Fruit fly (Drosophila melanogaster) whole organism, prepupa: Measurements from ENCODE around the gene Alg10.

Experiments used
- CG10631 ChIP-seq: fragments of 200-800 bp; sonication (Bioruptor generic); optimal IDR thresholded peaks from 2 replicates; lab custom pipeline; 2016; ENCODE audit warnings: missing biosample characterization, missing genetic modification characterization
- CG10669 ChIP-seq: fragments of 200-800 bp; sonication (Bioruptor generic); optimal IDR thresholded peaks from 3 replicates; lab custom pipeline; 2018; ENCODE audit warnings: missing biosample characterization, mild to moderate bottlenecking, missing genetic modification characterization, moderate library complexity
- CG11294 ChIP-seq: fragments of 200-800 bp; sonication (Bioruptor generic); IDR thresholded peaks from 2 replicates; pipeline ENCODE4 v1.3.6; 2022; ENCODE audit warnings: missing biosample characterization, missing genetic modification characterization
- CG11762 ChIP-seq: fragments of 200-800 bp; sonication (Bioruptor generic); optimal IDR thresholded peaks from 3 replicates; lab custom pipeline; 2016; ENCODE audit warnings: missing biosample characterization, missing genetic modification characterization; ENCODE audit not compliant: insufficient read depth
- CG11902 ChIP-seq: fragments of 200-800 bp; sonication (Bioruptor generic); optimal IDR thresholded peaks from 3 replicates; lab custom pipeline; 2016; ENCODE audit warnings: missing biosample characterization, missing genetic modification characterization
- CG15336 ChIP-seq: fragments of 200-800 bp; sonication (Bioruptor generic); IDR thresholded peaks from 2 replicates; pipeline ENCODE4 v1.3.6; 2022; ENCODE audit warnings: missing biosample characterization, missing genetic modification characterization
- CG1621 ChIP-seq: fragments of 200-800 bp; sonication (Bioruptor generic); optimal IDR thresholded peaks from 3 replicates; lab custom pipeline; 2018; ENCODE audit warnings: missing biosample characterization, mild to moderate bottlenecking, missing genetic modification characterization
- CG31627 ChIP-seq: fragments of 200-800 bp; sonication (Bioruptor generic); optimal IDR thresholded peaks from 3 replicates; lab custom pipeline; 2016; ENCODE audit warnings: missing biosample characterization, missing genetic modification characterization
- CG34406 ChIP-seq: fragments of 200-800 bp; sonication (Bioruptor generic); optimal IDR thresholded peaks from 3 replicates; lab custom pipeline; 2016; ENCODE audit warnings: missing biosample characterization, missing genetic modification characterization
- CG3919 ChIP-seq: fragments of 200-800 bp; sonication (Bioruptor generic); optimal IDR thresholded peaks from 3 replicates; lab custom pipeline; 2016; ENCODE audit warnings: missing biosample characterization, missing genetic modification characterization
- CG6792 ChIP-seq: fragments of 200-800 bp; sonication (Bioruptor generic); optimal IDR thresholded peaks from 3 replicates; lab custom pipeline; 2016; ENCODE audit warnings: missing biosample characterization, missing genetic modification characterization
- CG6808 ChIP-seq: fragments of 200-800 bp; sonication (Bioruptor generic); optimal IDR thresholded peaks from 3 replicates; lab custom pipeline; 2017; ENCODE audit warnings: missing biosample characterization, missing genetic modification characterization, mild to moderate bottlenecking, moderate library complexity, missing genetic modification reagents
- CG6854 ChIP-seq: fragments of 200-800 bp; sonication (Bioruptor generic); optimal IDR thresholded peaks from 2 replicates; lab custom pipeline; 2017; ENCODE audit warnings: missing biosample characterization, mild to moderate bottlenecking, missing genetic modification characterization
- CG7368 ChIP-seq: fragments of 200-800 bp; sonication (Bioruptor generic); optimal IDR thresholded peaks from 3 replicates; lab custom pipeline; 2016; ENCODE audit warnings: missing biosample characterization, missing genetic modification characterization
- CG8119 ChIP-seq: fragments of 200-800 bp; sonication (Bioruptor generic); IDR thresholded peaks from 3 replicates; pipeline ENCODE4 v1.3.6; 2022; ENCODE audit warnings: missing biosample characterization, missing genetic modification characterization
- CG8632 ChIP-seq: fragments of 200-800 bp; sonication (Bioruptor generic); optimal IDR thresholded peaks from 3 replicates; lab custom pipeline; 2016; ENCODE audit warnings: missing biosample characterization, missing genetic modification characterization
- Eip75B ChIP-seq: fragments of 200-800 bp; sonication (Bioruptor generic); optimal IDR thresholded peaks from 3 replicates; lab custom pipeline; 2016; ENCODE audit warnings: missing biosample characterization, missing genetic modification characterization
- Eip78C ChIP-seq: fragments of 200-800 bp; sonication (Bioruptor generic); peaks from one replicate; lab custom pipeline; 2016; ENCODE audit warnings: missing biosample characterization, missing genetic modification characterization
- Eip93F ChIP-seq: fragments of 200-800 bp; sonication (Bioruptor generic); optimal IDR thresholded peaks from 2 replicates; lab custom pipeline; 2016; ENCODE audit warnings: missing biosample characterization, mild to moderate bottlenecking, missing genetic modification characterization
- Ets21C ChIP-seq: fragments of 200-800 bp; sonication (Bioruptor generic); optimal IDR thresholded peaks from 3 replicates; lab custom pipeline; 2016; ENCODE audit warnings: missing biosample characterization, missing genetic modification characterization
- Ets96B ChIP-seq: fragments of 200-800 bp; optimal IDR thresholded peaks from 2 replicates; lab custom pipeline; 2019; ENCODE audit warnings: missing biosample characterization, mild to moderate bottlenecking, missing genetic modification characterization, moderate library complexity
- Gug ChIP-seq: fragments of 200-800 bp; sonication (Bioruptor generic); IDR thresholded peaks from 2 replicates; pipeline ENCODE4 v1.3.6; 2022; ENCODE audit warnings: missing biosample characterization, missing genetic modification characterization
- Hr38 ChIP-seq: sonication (Bioruptor generic); optimal IDR thresholded peaks from 2 replicates; lab custom pipeline; 2016; ENCODE audit warnings: missing biosample characterization, missing genetic modification characterization
- Hr4 ChIP-seq: fragments of 200-800 bp; sonication (Bioruptor generic); optimal IDR thresholded peaks from 3 replicates; lab custom pipeline; 2016; ENCODE audit warnings: missing biosample characterization, missing genetic modification characterization
- Lpt ChIP-seq: fragments of 200-800 bp; sonication (Bioruptor generic); optimal IDR thresholded peaks from 3 replicates; lab custom pipeline; 2016; ENCODE audit warnings: missing biosample characterization, missing genetic modification characterization
- Met ChIP-seq: fragments of 200-800 bp; sonication (Bioruptor generic); optimal IDR thresholded peaks from 3 replicates; lab custom pipeline; 2016; ENCODE audit warnings: missing biosample characterization, missing genetic modification characterization
- OdsH ChIP-seq: fragments of 200-800 bp; sonication (Bioruptor generic); optimal IDR thresholded peaks from 3 replicates; lab custom pipeline; 2016; ENCODE audit warnings: missing biosample characterization, missing genetic modification characterization
- Smox ChIP-seq: fragments of 200-800 bp; sonication (Bioruptor generic); optimal IDR thresholded peaks from 3 replicates; lab custom pipeline; 2016; ENCODE audit warnings: missing biosample characterization, missing genetic modification characterization
- Sox102F ChIP-seq: fragments of 200-800 bp; sonication (Bioruptor generic); optimal IDR thresholded peaks from 2 replicates; lab custom pipeline; 2016; ENCODE audit warnings: missing biosample characterization, mild to moderate bottlenecking, missing genetic modification characterization
- Sox14 ChIP-seq: fragments of 200-800 bp; sonication (Bioruptor generic); optimal IDR thresholded peaks from 3 replicates; lab custom pipeline; 2016; ENCODE audit warnings: missing biosample characterization, missing genetic modification characterization
- Sox15 ChIP-seq: fragments of 200-800 bp; sonication (Bioruptor generic); optimal IDR thresholded peaks from 3 replicates; lab custom pipeline; 2016; ENCODE audit warnings: missing biosample characterization, missing genetic modification characterization
- achi ChIP-seq: fragments of 200-800 bp; sonication (Bioruptor generic); optimal IDR thresholded peaks from 3 replicates; lab custom pipeline; 2016; ENCODE audit warnings: missing biosample characterization, missing genetic modification characterization
- acj6 ChIP-seq: fragments of 200-800 bp; sonication (Bioruptor generic); optimal IDR thresholded peaks from 3 replicates; lab custom pipeline; 2016; ENCODE audit warnings: missing biosample characterization, missing genetic modification characterization
- cyc ChIP-seq: fragments of 200-800 bp; sonication (Bioruptor generic); optimal IDR thresholded peaks from 3 replicates; lab custom pipeline; 2016; ENCODE audit warnings: missing biosample characterization, missing genetic modification characterization
- dac ChIP-seq: fragments of 200-800 bp; sonication (Bioruptor generic); optimal IDR thresholded peaks from 2 replicates; lab custom pipeline; 2017; ENCODE audit warnings: missing biosample characterization, mild to moderate bottlenecking, missing genetic modification characterization
- dsx ChIP-seq: fragments of 200-800 bp; optimal IDR thresholded peaks from 3 replicates; lab custom pipeline; 2019; ENCODE audit warnings: missing biosample characterization, mild to moderate bottlenecking, missing genetic modification characterization, moderate library complexity; ENCODE audit not compliant: poor library complexity, severe bottlenecking
- esn ChIP-seq: fragments of 200-800 bp; sonication (Bioruptor generic); optimal IDR thresholded peaks from 2 replicates; lab custom pipeline; 2016; ENCODE audit warnings: missing biosample characterization, mild to moderate bottlenecking, missing genetic modification characterization, moderate library complexity
- fd59A ChIP-seq: fragments of 200-800 bp; sonication (Bioruptor generic); optimal IDR thresholded peaks from 2 replicates; lab custom pipeline; 2017; ENCODE audit warnings: missing biosample characterization, mild to moderate bottlenecking, missing genetic modification characterization, missing genetic modification reagents
- fd85E ChIP-seq: fragments of 200-800 bp; sonication (Bioruptor generic); optimal IDR thresholded peaks from 3 replicates; lab custom pipeline; 2016; ENCODE audit warnings: missing biosample characterization, missing genetic modification characterization
- fkh ChIP-seq: fragments of 200-800 bp; sonication (Bioruptor generic); optimal IDR thresholded peaks from 3 replicates; lab custom pipeline; 2017; ENCODE audit warnings: missing biosample characterization, mild to moderate bottlenecking, missing genetic modification characterization, moderate library complexity
- pdm3 ChIP-seq: fragments of 200-800 bp; sonication (Bioruptor generic); optimal IDR thresholded peaks from 3 replicates; lab custom pipeline; 2016; ENCODE audit warnings: missing biosample characterization, missing genetic modification characterization
- salr ChIP-seq, 2 experiments: fragments of 200-800 bp; sonication (Bioruptor generic); optimal IDR thresholded peaks; 3 replicates each; lab custom pipeline; 2016 to 2018; ENCODE audit warnings: missing biosample characterization in 2 of 2, missing genetic modification characterization in 2 of 2, mild to moderate bottlenecking in 1 of 2
- spab ChIP-seq: fragments of 200-800 bp; sonication (Bioruptor generic); optimal IDR thresholded peaks from 2 replicates; lab custom pipeline; 2017; ENCODE audit warnings: missing biosample characterization, mild to moderate bottlenecking, missing genetic modification characterization, missing genetic modification reagents
- svp ChIP-seq: fragments of 200-800 bp; sonication (Bioruptor generic); peaks from one replicate; lab custom pipeline; 2016; ENCODE audit warnings: missing biosample characterization, missing genetic modification characterization
- topi ChIP-seq: fragments of 200-800 bp; sonication (Bioruptor generic); optimal IDR thresholded peaks from 3 replicates; lab custom pipeline; 2016; ENCODE audit warnings: missing biosample characterization, missing genetic modification characterization

Alg10 gene

DNA sequence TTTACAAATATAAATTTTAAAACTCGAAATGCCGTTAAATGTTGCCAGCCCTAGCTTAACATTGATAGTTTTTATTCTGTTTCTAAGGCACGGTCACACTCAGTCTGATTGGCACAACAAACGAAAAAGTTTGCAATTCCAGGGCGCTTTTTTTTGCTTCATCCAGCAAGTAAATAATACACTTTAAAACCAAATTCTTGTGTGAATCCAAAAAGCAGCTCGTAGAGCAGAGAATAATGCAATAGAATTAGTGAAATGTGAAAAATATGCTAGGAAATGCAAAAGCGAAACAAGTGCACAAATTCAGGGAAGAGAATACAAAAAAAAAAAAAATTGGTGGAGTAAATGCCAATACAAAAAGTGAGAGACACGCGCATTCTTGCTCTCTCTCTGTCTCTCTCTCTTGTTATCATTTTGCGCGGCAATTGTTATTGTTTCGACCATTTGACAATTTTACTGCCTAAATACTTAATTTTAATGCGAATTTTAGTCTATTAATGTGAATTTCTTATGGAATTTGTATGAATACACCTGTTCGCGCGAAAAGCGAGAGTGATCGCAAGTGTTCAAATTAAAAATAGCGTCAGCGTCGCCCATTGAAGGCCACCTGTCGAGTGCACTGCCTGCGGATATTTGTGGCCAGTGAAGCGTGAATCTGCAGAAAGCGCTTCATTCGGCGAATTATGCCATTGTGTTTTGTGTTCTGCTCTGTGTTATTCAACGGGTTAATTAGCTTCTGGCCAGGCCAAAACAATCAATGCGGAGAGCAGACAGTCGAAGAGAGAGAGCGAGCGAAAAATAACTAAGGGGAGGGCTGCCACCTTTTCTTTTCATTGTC lies 49.9 kb downstream of the Alg10 start, which contains the start of gene CG42671 (continued):
- TF ChIP-seq pdm3 (GFP tag; lab: Kevin White, UChicago): no peak
- no peak for TF ChIP-seq CG11762 (GFP tag; lab: Kevin White, UChicago)
- TF ChIP-seq topi (GFP tag; lab: Kevin White, UChicago): no peak
- TF ChIP-seq CG15336: no peak
- no peak for TF ChIP-seq CG10669 (GFP tag; lab: Kevin White, UChicago)
- no peak for TF ChIP-seq Hr38 (GFP tag; lab: Kevin White, UChicago)
- TF ChIP-seq acj6 (GFP tag; lab: Kevin White, UChicago): no peak
- TF ChIP-seq CG6792 (GFP tag; lab: Kevin White, UChicago): no peak
- no peak for TF ChIP-seq CG8632
- no peak for TF ChIP-seq CG7368 (GFP tag; lab: Kevin White, UChicago)
- TF ChIP-seq OdsH (GFP tag; lab: Kevin White, UChicago): no peak
- TF ChIP-seq dac: no peak
- TF ChIP-seq Eip75B (GFP tag; lab: Kevin White, UChicago): no peak
- TF ChIP-seq salr (GFP tag; optimal IDR thresholded peaks at IDR 0.05; lab: Kevin White, UChicago): no peak
- TF ChIP-seq dsx: peak; percentile 66
- no peak for TF ChIP-seq Hr4 (GFP tag; lab: Kevin White, UChicago)
- TF ChIP-seq Lpt (GFP tag; lab: Kevin White, UChicago): no peak
- TF ChIP-seq fd85E (GFP tag; lab: Kevin White, UChicago): no peak
- no peak for TF ChIP-seq Sox14 (GFP tag; lab: Kevin White, UChicago)
- TF ChIP-seq spab (GFP tag; lab: Kevin White, UChicago): no peak
- no peak for TF ChIP-seq CG6854 (GFP tag; lab: Kevin White, UChicago)
- no peak for TF ChIP-seq Gug (GFP tag; lab: Robert Waterston, UW)
- TF ChIP-seq fd59A: no peak
- peak; percentile 75 for TF ChIP-seq fkh
- no peak for TF ChIP-seq achi
- TF ChIP-seq svp (GFP tag; lab: Kevin White, UChicago): no peak
- TF ChIP-seq cyc (GFP tag; lab: Kevin White, UChicago): no peak
- TF ChIP-seq, all 60 proteins: peak for 9

DNA sequence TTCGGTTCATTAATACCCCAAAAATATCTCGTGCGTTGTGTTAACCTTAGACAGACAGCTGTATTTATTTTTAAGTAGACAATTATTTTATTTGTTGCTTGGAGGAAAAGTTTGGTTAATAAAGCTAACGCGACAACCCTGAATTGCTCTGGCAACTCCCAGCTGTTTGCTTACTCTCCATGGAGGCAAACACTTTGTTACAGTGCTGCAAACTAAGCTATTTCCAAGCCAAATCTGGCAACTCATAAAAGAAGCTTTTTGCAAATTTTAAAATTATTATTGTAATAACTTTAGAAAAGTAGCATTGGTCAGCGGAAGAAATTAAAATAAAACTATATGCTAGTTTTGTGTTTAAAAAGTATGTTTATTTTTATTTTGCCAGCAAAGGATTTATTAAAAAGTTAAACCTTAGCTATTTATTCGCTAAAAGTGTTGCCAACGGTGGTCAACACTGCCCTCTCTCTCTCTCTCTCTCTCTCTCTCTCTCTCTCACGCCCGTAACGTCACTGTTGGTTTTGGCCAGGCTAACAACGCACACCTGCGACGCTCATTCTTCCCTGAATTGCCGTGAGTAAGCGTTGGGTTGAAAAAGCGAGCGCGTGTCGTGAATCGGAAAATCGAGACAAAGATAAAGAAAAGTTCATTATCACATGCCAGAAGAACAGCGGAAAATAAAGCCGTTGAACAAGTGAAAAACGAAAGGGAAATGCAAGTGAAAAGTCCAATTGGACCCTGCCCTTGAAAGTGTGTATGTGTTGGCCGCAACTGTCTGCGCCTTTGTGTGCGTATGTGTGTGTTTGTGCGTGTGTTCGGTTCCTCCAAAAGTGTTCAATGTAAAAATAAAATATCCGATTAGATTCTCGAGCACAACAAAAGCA lies 50.7 kb downstream of the Alg10 start:
- peak; percentile 94 for TF ChIP-seq Met (GFP tag; lab: Kevin White, UChicago)
- peak; percentile 95 for TF ChIP-seq Sox102F (GFP tag; lab: Kevin White, UChicago)
- TF ChIP-seq Eip78C (GFP tag; lab: Kevin White, UChicago): peak; percentile 98
- TF ChIP-seq OdsH (GFP tag; lab: Kevin White, UChicago): peak; percentile 91
- TF ChIP-seq dsx: peak; percentile 78
- peak; percentile 89 for TF ChIP-seq Lpt (GFP tag; lab: Kevin White, UChicago)
- peak; percentile 93 for TF ChIP-seq CG11294 (GFP tag; lab: Robert Waterston, UW)
- TF ChIP-seq Ets21C (GFP tag; lab: Kevin White, UChicago): peak; percentile 93
- peak; percentile 85 for TF ChIP-seq CG1621
- peak; percentile 97 for TF ChIP-seq fkh
- TF ChIP-seq CG15336: peak; percentile 96
- TF ChIP-seq dac: peak; percentile 78
- peak; percentile 91 for TF ChIP-seq fd85E (GFP tag; lab: Kevin White, UChicago)
- TF ChIP-seq CG10631: peak; percentile 93
- peak; percentile 96 for TF ChIP-seq Eip75B (GFP tag; lab: Kevin White, UChicago)
- TF ChIP-seq CG3919 (GFP tag; lab: Kevin White, UChicago): peak; percentile 97
- peak; percentile 89 for TF ChIP-seq CG11902 (GFP tag; lab: Kevin White, UChicago)
- TF ChIP-seq CG8119: peak; percentile 96
- peak; percentile 97 for TF ChIP-seq esn (GFP tag; lab: Kevin White, UChicago)
- TF ChIP-seq fd59A: peak; percentile 67
- TF ChIP-seq Ets96B (tag; lab: Kevin White, UChicago): peak; percentile 84
- TF ChIP-seq CG34406 (GFP tag; lab: Kevin White, UChicago): peak; percentile 90
- peak; percentile 84 for TF ChIP-seq Eip93F (GFP tag; lab: Kevin White, UChicago)
- peak; percentile 86 for TF ChIP-seq Sox15
- TF ChIP-seq pdm3 (GFP tag; lab: Kevin White, UChicago): peak; percentile 95
- peak; percentile 96 for TF ChIP-seq CG31627 (GFP tag; lab: Kevin White, UChicago)
- TF ChIP-seq Smox (GFP tag; lab: Kevin White, UChicago): peak; percentile 94
- TF ChIP-seq salr (GFP tag; optimal IDR thresholded peaks at IDR 0.05; lab: Kevin White, UChicago): peak; percentile 81 to 91
- TF ChIP-seq CG6808: peak; percentile 87
- TF ChIP-seq svp (GFP tag; lab: Kevin White, UChicago): peak; percentile 97
- peak; percentile 94 for TF ChIP-seq cyc (GFP tag; lab: Kevin White, UChicago)
- peak; percentile 96 for TF ChIP-seq topi (GFP tag; lab: Kevin White, UChicago)
